Worm (Caenorhabditis elegans) whole organism, L4/young adult: ENCODE results near the gene T23B5.3.

Experiments
- W03F9.2 ChIP-seq: fragments of 150-350 bp; optimal IDR thresholded peaks from 2 replicates; lab custom pipeline; 2014; ENCODE audit warnings: missing biosample characterization, missing genetic modification characterization
- him-1 ChIP-seq: sonication (generic microtip); optimal IDR thresholded peaks from 2 replicates; lab custom pipeline; 2016; ENCODE audit warnings: missing genotype, missing genetic modification reagents, missing genetic modification characterization, missing compliant biosample characterization

DNA sequence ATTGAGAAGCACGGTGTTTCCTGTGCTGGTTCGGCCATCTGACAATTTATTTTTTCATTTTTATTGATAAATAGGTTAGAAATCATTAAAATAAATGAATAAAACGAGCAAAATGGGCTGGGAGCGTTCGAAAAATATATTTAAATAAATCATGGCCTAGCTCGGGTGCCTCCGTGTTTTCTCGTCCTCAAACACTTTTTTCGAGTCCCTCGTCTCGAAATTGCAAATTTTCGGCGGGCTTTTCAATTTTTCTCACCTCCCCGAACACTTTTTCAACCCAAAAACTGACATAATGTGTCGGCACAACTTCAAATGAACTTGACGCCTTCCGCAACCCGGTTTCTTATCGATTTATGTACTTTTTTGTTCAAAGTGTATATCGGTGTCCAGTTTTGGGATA is 4.1 kb upstream of the T23B5.3 start, which contains the start of gene prmt-9:
- no peak for TF ChIP-seq him-1 (tag; lab: Kevin White, UChicago)
- no peak for TF ChIP-seq W03F9.2
